Fruit fly (Drosophila melanogaster) whole organism, embryonic: ENCODE results near the gene papi.
A peak's percentile ranks its signal among the peaks of the same experiment; 100 is the strongest.

Source experiments
- Abd-B ChIP-seq: fragments of 200-800 bp; sonication (Bioruptor generic); optimal IDR thresholded peaks from 2 replicates; lab custom pipeline; 2018; ENCODE audit warnings: missing biosample characterization, mild to moderate bottlenecking, missing genetic modification characterization, moderate library complexity
- Atf-2 ChIP-seq: fragments of 200-800 bp; sonication (Bioruptor generic); optimal IDR thresholded peaks from 2 replicates; lab custom pipeline; 2016; ENCODE audit warnings: missing biosample characterization, missing genetic modification characterization
- Atf6 ChIP-seq: fragments of 200-800 bp; sonication (Bioruptor generic); IDR thresholded peaks from 2 replicates; pipeline ENCODE4 v1.3.6; 2022; ENCODE audit warnings: missing biosample characterization, missing genetic modification characterization
- BEAF-32 ChIP-seq: fragments of 200-800 bp; sonication (Bioruptor generic); optimal IDR thresholded peaks from 3 replicates; lab custom pipeline; 2017; ENCODE audit warnings: missing biosample characterization, missing genetic modification characterization, mild to moderate bottlenecking, moderate library complexity, missing genetic modification reagents
- CG10267 ChIP-seq: fragments of 200-800 bp; sonication (Bioruptor generic); optimal IDR thresholded peaks from 2 replicates; lab custom pipeline; 2018; ENCODE audit warnings: missing biosample characterization, mild to moderate bottlenecking, missing genetic modification characterization, moderate library complexity
- CG12155 ChIP-seq: fragments of 200-800 bp; sonication (Bioruptor generic); optimal IDR thresholded peaks from 3 replicates; lab custom pipeline; 2016; ENCODE audit warnings: missing biosample characterization, missing genetic modification characterization
- CG12659 ChIP-seq: fragments of 200-800 bp; sonication (Bioruptor generic); optimal IDR thresholded peaks from 3 replicates; lab custom pipeline; 2017; ENCODE audit warnings: mild to moderate bottlenecking, missing biosample characterization, missing genetic modification reagents, missing genetic modification characterization
- CG13894 ChIP-seq: fragments of 200-800 bp; sonication (Bioruptor generic); optimal IDR thresholded peaks from 3 replicates; lab custom pipeline; 2018; ENCODE audit warnings: missing biosample characterization, mild to moderate bottlenecking, missing genetic modification characterization, moderate library complexity
- CG14860 ChIP-seq: fragments of 200-800 bp; sonication (Bioruptor generic); IDR thresholded peaks from 3 replicates; pipeline ENCODE4 v1.3.6; 2022; ENCODE audit warnings: missing biosample characterization, missing genetic modification characterization; ENCODE audit not compliant: partially characterized antibody
- CG15479 ChIP-seq: fragments of 200-800 bp; sonication (Bioruptor generic); optimal IDR thresholded peaks from 3 replicates; lab custom pipeline; 2019; ENCODE audit warnings: missing biosample characterization, mild to moderate bottlenecking, missing genetic modification characterization, moderate library complexity
- CG16813 ChIP-seq: fragments of 200-800 bp; sonication (Bioruptor generic); IDR thresholded peaks from 3 replicates; pipeline ENCODE4 v1.3.6; 2022; ENCODE audit warnings: missing biosample characterization, missing genetic modification characterization; ENCODE audit not compliant: partially characterized antibody
- CG16815 ChIP-seq: fragments of 200-800 bp; sonication (Bioruptor generic); optimal IDR thresholded peaks from 3 replicates; lab custom pipeline; 2017; ENCODE audit warnings: missing biosample characterization, mild to moderate bottlenecking, missing genetic modification characterization
- CG17186 ChIP-seq: fragments of 200-800 bp; sonication (Bioruptor generic); optimal IDR thresholded peaks from 3 replicates; lab custom pipeline; 2017; ENCODE audit warnings: missing biosample characterization, missing genetic modification reagents, missing genetic modification characterization
- CG17829 ChIP-seq: fragments of 200-800 bp; optimal IDR thresholded peaks from 2 replicates; lab custom pipeline; 2019; ENCODE audit warnings: missing biosample characterization, mild to moderate bottlenecking, missing genetic modification characterization, moderate library complexity
- CG31365 ChIP-seq: fragments of 200-800 bp; sonication (Bioruptor generic); optimal IDR thresholded peaks from 2 replicates; lab custom pipeline; 2018; ENCODE audit warnings: missing biosample characterization, mild to moderate bottlenecking, missing genetic modification characterization
- CG34224 ChIP-seq: fragments of 200-800 bp; sonication (Bioruptor generic); IDR thresholded peaks from 3 replicates; pipeline ENCODE4 v1.3.6; 2022; ENCODE audit warnings: missing biosample characterization, missing genetic modification characterization; ENCODE audit not compliant: partially characterized antibody
- CG3838 ChIP-seq: fragments of 200-800 bp; sonication (Bioruptor generic); optimal IDR thresholded peaks from 3 replicates; lab custom pipeline; 2016; ENCODE audit warnings: missing biosample characterization, missing genetic modification characterization
- CG4328 ChIP-seq: fragments of 200-800 bp; sonication (Bioruptor generic); optimal IDR thresholded peaks from 3 replicates; lab custom pipeline; 2017; ENCODE audit warnings: missing biosample characterization, missing genetic modification reagents, missing genetic modification characterization
- CG8089 ChIP-seq: fragments of 200-800 bp; sonication (Bioruptor generic); optimal IDR thresholded peaks from 3 replicates; lab custom pipeline; 2016; ENCODE audit warnings: missing biosample characterization, missing genetic modification characterization
- CG8478 ChIP-seq: fragments of >200 bp; optimal IDR thresholded peaks from 2 replicates; lab custom pipeline; 2018
- CG9437 ChIP-seq: fragments of 200-800 bp; sonication (Bioruptor generic); optimal IDR thresholded peaks from 2 replicates; lab custom pipeline; 2018; ENCODE audit warnings: missing biosample characterization, mild to moderate bottlenecking, missing genetic modification characterization
- CG9797 ChIP-seq: fragments of 200-800 bp; sonication (Bioruptor generic); optimal IDR thresholded peaks from 3 replicates; lab custom pipeline; 2018; ENCODE audit warnings: missing biosample characterization, mild to moderate bottlenecking, missing genetic modification characterization
- E2f2 ChIP-seq: fragments of 200-800 bp; sonication (Bioruptor generic); IDR thresholded peaks from 2 replicates; pipeline ENCODE4 v1.3.6; 2022; ENCODE audit warnings: missing biosample characterization, missing genetic modification characterization
- HmgZ ChIP-seq: fragments of 200-800 bp; sonication (Bioruptor generic); optimal IDR thresholded peaks from 2 replicates; lab custom pipeline; 2018; ENCODE audit warnings: missing biosample characterization, mild to moderate bottlenecking, missing genetic modification characterization
- Lhr ChIP-seq: fragments of 200-800 bp; sonication (Bioruptor generic); optimal IDR thresholded peaks from 3 replicates; lab custom pipeline; 2017; ENCODE audit warnings: mild to moderate bottlenecking, missing biosample characterization, missing genetic modification reagents, missing genetic modification characterization
- MBD-R2 ChIP-seq: fragments of 200-800 bp; sonication (Bioruptor generic); IDR thresholded peaks from 2 replicates; pipeline ENCODE4 v1.3.6; 2022; ENCODE audit warnings: missing biosample characterization, missing genetic modification characterization
- MESR4 ChIP-seq: fragments of 200-800 bp; sonication (Bioruptor generic); optimal IDR thresholded peaks from 2 replicates; lab custom pipeline; 2018; ENCODE audit warnings: missing biosample characterization, mild to moderate bottlenecking, missing genetic modification characterization, moderate library complexity
- Med ChIP-seq: fragments of 200-800 bp; sonication (Bioruptor generic); peaks from one replicate; lab custom pipeline; 2016; ENCODE audit warnings: missing biosample characterization, missing genetic modification characterization, mild to moderate bottlenecking, inconsistent platforms, moderate library complexity
- Meics ChIP-seq: fragments of 200-800 bp; sonication (Bioruptor generic); optimal IDR thresholded peaks from 2 replicates; lab custom pipeline; 2017; ENCODE audit warnings: missing biosample characterization, mild to moderate bottlenecking, missing genetic modification characterization
- Nf-YC ChIP-seq: fragments of 200-800 bp; optimal IDR thresholded peaks from 3 replicates; lab custom pipeline; 2019; ENCODE audit warnings: missing biosample characterization, mild to moderate bottlenecking, missing genetic modification characterization, moderate library complexity
- Oli ChIP-seq: fragments of 200-800 bp; sonication (Bioruptor generic); optimal IDR thresholded peaks from 2 replicates; lab custom pipeline; 2018; ENCODE audit warnings: missing biosample characterization, mild to moderate bottlenecking, missing genetic modification characterization, moderate library complexity
- Pdp1 ChIP-seq, 2 experiments: fragments of 200-800 bp; sonication (Bioruptor generic); optimal IDR thresholded peaks; 3 replicates each; lab custom pipeline; 2016; ENCODE audit warnings: missing biosample characterization in 2 of 2, missing genetic modification characterization in 2 of 2, mild to moderate bottlenecking in 1 of 2, moderate library complexity in 1 of 2
- Rfx ChIP-seq: fragments of 200-800 bp; sonication (Bioruptor generic); IDR thresholded peaks from 2 replicates; pipeline ENCODE4 v1.3.6; 2022; ENCODE audit warnings: missing biosample characterization, missing genetic modification characterization
- Xrp1 ChIP-seq: fragments of 200-800 bp; sonication (Bioruptor generic); IDR thresholded peaks from 2 replicates; pipeline ENCODE4 v1.3.6; 2022; ENCODE audit warnings: missing biosample characterization, missing genetic modification characterization
- abd-A ChIP-seq: fragments of 200-800 bp; sonication (Bioruptor generic); optimal IDR thresholded peaks from 3 replicates; lab custom pipeline; 2019; ENCODE audit warnings: missing biosample characterization, mild to moderate bottlenecking, missing genetic modification characterization, moderate library complexity
- ato ChIP-seq: fragments of 200-800 bp; sonication (Bioruptor generic); IDR thresholded peaks from 2 replicates; pipeline ENCODE4 v1.3.6; 2022; ENCODE audit warnings: missing biosample characterization, missing genetic modification characterization; ENCODE audit not compliant: partially characterized antibody
- bigmax ChIP-seq: fragments of 200-800 bp; sonication (Bioruptor generic); optimal IDR thresholded peaks from 2 replicates; lab custom pipeline; 2018; ENCODE audit warnings: missing biosample characterization, mild to moderate bottlenecking, missing genetic modification characterization
- chm ChIP-seq: fragments of 200-800 bp; sonication (Bioruptor generic); IDR thresholded peaks from 2 replicates; pipeline ENCODE4 v1.3.6; 2022; ENCODE audit warnings: missing biosample characterization, missing genetic modification characterization
- chn ChIP-seq: fragments of 200-800 bp; sonication (Bioruptor generic); optimal IDR thresholded peaks from 2 replicates; lab custom pipeline; 2016; ENCODE audit warnings: missing biosample characterization, missing genetic modification characterization
- cwo ChIP-seq: fragments of 200-800 bp; sonication (Bioruptor generic); optimal IDR thresholded peaks from 3 replicates; lab custom pipeline; 2017; ENCODE audit warnings: missing biosample characterization, missing genetic modification characterization, mild to moderate bottlenecking, moderate library complexity, missing genetic modification reagents
- ems ChIP-seq: fragments of 200-800 bp; sonication (Bioruptor generic); optimal IDR thresholded peaks from 3 replicates; lab custom pipeline; 2016; ENCODE audit warnings: missing biosample characterization, missing genetic modification characterization
- grau ChIP-seq: fragments of 200-800 bp; optimal IDR thresholded peaks from 3 replicates; lab custom pipeline; 2019; ENCODE audit warnings: missing biosample characterization, mild to moderate bottlenecking, missing genetic modification characterization, moderate library complexity
- insv ChIP-seq, 2 experiments: fragments of 200-800 bp; sonication (Bioruptor generic); optimal IDR thresholded peaks; 3 replicates each; lab custom pipeline; 2016 to 2018; ENCODE audit warnings: missing biosample characterization in 2 of 2, missing genetic modification characterization in 2 of 2
- maf-S ChIP-seq: fragments of 200-800 bp; sonication (Bioruptor generic); optimal IDR thresholded peaks from 2 replicates; lab custom pipeline; 2016; ENCODE audit warnings: missing biosample characterization, missing genetic modification characterization
- otp ChIP-seq: fragments of 200-800 bp; sonication (Bioruptor generic); IDR thresholded peaks from 3 replicates; pipeline ENCODE4, ENCODE4 v1.3.6; 2022; ENCODE audit warnings: missing biosample characterization, missing genetic modification characterization
- sqz ChIP-seq: fragments of 200-800 bp; sonication (Bioruptor generic); optimal IDR thresholded peaks from 3 replicates; lab custom pipeline; 2018; ENCODE audit warnings: missing biosample characterization, mild to moderate bottlenecking, missing genetic modification characterization
- stwl ChIP-seq: fragments of 200-800 bp; sonication (Bioruptor generic); optimal IDR thresholded peaks from 3 replicates; lab custom pipeline; 2018; ENCODE audit warnings: missing biosample characterization, mild to moderate bottlenecking, missing genetic modification characterization, moderate library complexity
- unpg ChIP-seq: fragments of 200-800 bp; sonication (Bioruptor generic); optimal IDR thresholded peaks from 3 replicates; lab custom pipeline; 2018; ENCODE audit warnings: missing biosample characterization, mild to moderate bottlenecking, missing genetic modification characterization, moderate library complexity
- zf30C ChIP-seq: fragments of 200-800 bp; sonication (Bioruptor generic); optimal IDR thresholded peaks from 3 replicates; lab custom pipeline; 2018; ENCODE audit warnings: missing biosample characterization, mild to moderate bottlenecking, missing genetic modification characterization

papi gene

DNA sequence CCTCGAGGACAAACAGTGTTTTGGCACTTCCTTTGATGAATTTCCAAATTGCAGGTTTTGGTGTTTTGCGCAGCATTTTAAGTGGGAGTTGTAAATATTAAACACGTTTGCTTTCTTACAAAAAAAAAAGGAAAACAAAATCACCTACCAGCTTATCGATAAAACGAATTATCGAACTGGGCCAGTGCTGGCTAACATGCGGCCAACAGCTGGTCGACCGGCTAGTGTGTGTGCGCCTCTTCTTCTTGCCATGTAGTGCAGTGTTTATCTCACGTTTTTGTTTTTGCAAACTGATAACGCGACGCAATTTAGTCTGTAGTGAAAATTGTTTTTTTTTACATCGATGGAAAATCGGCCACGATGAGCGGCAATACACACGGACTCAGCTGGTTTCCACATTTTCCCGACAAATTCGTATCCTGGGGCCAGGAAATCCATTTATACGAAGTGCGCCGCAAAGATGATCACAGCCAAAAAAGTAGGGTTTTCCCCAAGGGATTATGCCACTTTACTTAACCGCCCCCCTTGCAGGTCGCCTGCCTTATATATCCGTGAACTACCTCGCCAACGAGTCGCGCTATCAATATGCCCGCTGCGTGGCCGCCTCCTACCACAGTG, 3.4 kb upstream of the papi start, which contains the start of the genes CG15386, CG42371 and mio (continued):
- TF ChIP-seq Meics (GFP tag; lab: Kevin White, UChicago) (no peak), MESR4 (peak; percentile 42), CG9437 (GFP tag; lab: Kevin White, UChicago) (no peak), CG13894 (no peak), CG8478 (lab: Kevin White, UChicago) (no peak), CG31365 (no peak), CG4328 (GFP tag; lab: Kevin White, UChicago) (no peak), CG16813 (GFP tag; lab: Robert Waterston, UW) (peak; percentile 57; the same call in 1 of the 3 replicates), Atf6 (GFP tag; lab: Robert Waterston, UW) (0 out of 2 replicates have a peak, but pooled peaks have one; percentile 19), Pdp1 (GFP tag; optimal IDR thresholded peaks at IDR 0.05; lab: Kevin White, UChicago) (peak in 1 of 2 experiments; percentile 68), ato (GFP tag; lab: Robert Waterston, UW) (peak; percentile 45), CG17186 (peak; percentile 39), maf-S (no peak), CG12155 (GFP tag; lab: Kevin White, UChicago) (peak; percentile 10), CG16815 (GFP tag; lab: Kevin White, UChicago) (no peak), Oli (tag; lab: Kevin White, UChicago) (no peak), cwo (GFP tag; lab: Kevin White, UChicago) (peak; percentile 57), sqz (GFP tag; lab: Kevin White, UChicago) (peak; percentile 49), bigmax (GFP tag; lab: Kevin White, UChicago) (no peak), abd-A (tag; lab: Kevin White, UChicago) (no peak), otp (GFP tag; lab: Robert Waterston, UW) (no peak), Med (peak; percentile 85), CG10267 (tag; lab: Kevin White, UChicago) (peak; percentile 93), CG12659 (peak; percentile 52), Lhr (GFP tag; lab: Kevin White, UChicago) (no peak), ems (GFP tag; lab: Kevin White, UChicago) (no peak), chm (GFP tag; lab: Robert Waterston, UW) (no peak), E2f2 (peak; percentile 53), CG17829 (tag; lab: Kevin White, UChicago) (peak; percentile 12), HmgZ (tag; lab: Kevin White, UChicago) (peak; percentile 51), CG14860 (GFP tag; lab: Robert Waterston, UW) (no peak), BEAF-32 (peak; percentile 52), stwl (tag; lab: Kevin White, UChicago) (peak; percentile 80), Atf-2 (GFP tag; lab: Kevin White, UChicago) (no peak), CG8089 (GFP tag; lab: Kevin White, UChicago) (no peak), unpg (GFP tag; lab: Kevin White, UChicago) (no peak), MBD-R2 (GFP tag; lab: Robert Waterston, UW) (peak; percentile 98), Xrp1 (GFP tag; lab: Robert Waterston, UW) (peak; percentile 44), Rfx (peak; percentile 11; the same call in 1 of the 2 replicates), insv (GFP tag; optimal IDR thresholded peaks at IDR 0.05; lab: Kevin White, UChicago) (peak in 1 of 2 experiments; percentile 50), CG15479 (GFP tag; lab: Kevin White, UChicago) (peak; percentile 20), CG34224 (GFP tag; lab: Robert Waterston, UW) (peak; percentile 63; the same call in 2 of the 3 replicates), grau (peak; percentile 17), CG3838 (GFP tag; lab: Kevin White, UChicago) (no peak), CG9797 (GFP tag; lab: Kevin White, UChicago) (peak; percentile 18), chn (GFP tag; lab: Kevin White, UChicago) (no peak), Nf-YC (tag; lab: Kevin White, UChicago) (no peak), zf30C (no peak), Abd-B (GFP tag; lab: Kevin White, UChicago) (no peak)
